Fruit fly (Drosophila melanogaster): ENCODE measurements around the gene CG32485.
A peak's percentile ranks its signal among the peaks of the same experiment; 100 is the strongest.

The CG32485 gene

dm6 chr3L:3074380-3074779, 24.3 kb downstream of the CG32485 start:
- TF ChIP-seq Rel (GFP tag; optimal IDR thresholded peaks at IDR 0.05) (no peak), Rel (tag; optimal IDR thresholded peaks at IDR 0.05) (no peak), woc (GFP tag; optimal IDR thresholded peaks at IDR 0.05) (peak; percentile 61), Myc (optimal IDR thresholded peaks at IDR 0.05) (no peak), psq (GFP tag; optimal IDR thresholded peaks at IDR 0.05) (peak; percentile 2), h (GFP tag; optimal IDR thresholded peaks at IDR 0.05) (peak; percentile 44), brk (GFP tag; optimal IDR thresholded peaks at IDR 0.05) (no peak), Jra (GFP tag; optimal IDR thresholded peaks at IDR 0.05) (no peak), HLH106 (tag; optimal IDR thresholded peaks at IDR 0.05) (peak; percentile 39), jim (GFP tag; optimal IDR thresholded peaks at IDR 0.05) (no peak), ey (GFP tag; optimal IDR thresholded peaks at IDR 0.05) (peak; percentile 29), Hr78 (GFP tag; optimal IDR thresholded peaks at IDR 0.05) (no peak), Vsx2 (GFP tag; optimal IDR thresholded peaks at IDR 0.05; ENCODE audit: partially characterized antibody) (no peak), Abd-B (GFP tag; optimal IDR thresholded peaks at IDR 0.05) (no peak), dl (GFP tag; optimal IDR thresholded peaks at IDR 0.05; ENCODE audit: insufficient read depth in 1 of 2, partially characterized antibody in 2 of 2) (no peak), pan (optimal IDR thresholded peaks at IDR 0.05) (no peak), rgr (GFP tag; optimal IDR thresholded peaks at IDR 0.05) (peak; percentile 1), CrebA (GFP tag; optimal IDR thresholded peaks at IDR 0.05; ENCODE audit: borderline replicate concordance) (no peak), GATAd (GFP tag; optimal IDR thresholded peaks at IDR 0.05) (no peak), Mio (GFP tag; optimal IDR thresholded peaks at IDR 0.05) (no peak), CG9705 (GFP tag; optimal IDR thresholded peaks at IDR 0.05) (no peak), Sp1 (GFP tag; optimal IDR thresholded peaks at IDR 0.05) (peak; percentile 47), dsf (GFP tag; optimal IDR thresholded peaks at IDR 0.05; ENCODE audit: borderline replicate concordance) (no peak), CG32264 (GFP tag; optimal IDR thresholded peaks at IDR 0.05) (no peak), Dfd (GFP tag; optimal IDR thresholded peaks at IDR 0.05) (no peak), foxo (GFP tag; optimal IDR thresholded peaks at IDR 0.05) (peak in 1 of 2 experiments; percentile 45), OdsH (GFP tag; optimal IDR thresholded peaks at IDR 0.05) (peak; percentile 44), Hr83 (GFP tag; optimal IDR thresholded peaks at IDR 0.05; ENCODE audit: poor library complexity, severe bottlenecking) (no peak), sage (GFP tag; optimal IDR thresholded peaks at IDR 0.05) (no peak), tai (GFP tag; optimal IDR thresholded peaks at IDR 0.05) (no peak), sv (GFP tag; optimal IDR thresholded peaks at IDR 0.05) (no peak), lola (GFP tag; optimal IDR thresholded peaks at IDR 0.05) (no peak), br (GFP tag; optimal IDR thresholded peaks at IDR 0.05) (no peak), N (GFP tag; optimal IDR thresholded peaks at IDR 0.05) (no peak), Hnf4 (GFP tag; optimal IDR thresholded peaks at IDR 0.05) (no peak), Dif (GFP tag; optimal IDR thresholded peaks at IDR 0.05; ENCODE audit: partially characterized antibody) (no peak), usp (GFP tag; optimal IDR thresholded peaks at IDR 0.05) (no peak), dmrt93B (GFP tag; optimal IDR thresholded peaks at IDR 0.05) (peak; percentile 41), fru (GFP tag; optimal IDR thresholded peaks at IDR 0.05) (peak; percentile 32)

- no peak for TF ChIP-seq foxo (GFP tag; optimal IDR thresholded peaks at IDR 0.05)
- TF ChIP-seq Jra (GFP tag; optimal IDR thresholded peaks at IDR 0.05): no peak
- no peak for TF ChIP-seq sv (GFP tag; optimal IDR thresholded peaks at IDR 0.05)
- TF ChIP-seq Vsx2 (GFP tag; optimal IDR thresholded peaks at IDR 0.05; ENCODE audit: partially characterized antibody): peak; percentile 70
- TF ChIP-seq pan (optimal IDR thresholded peaks at IDR 0.05): no peak
- TF ChIP-seq Hr83 (GFP tag; optimal IDR thresholded peaks at IDR 0.05; ENCODE audit: poor library complexity, severe bottlenecking): no peak
- peak; percentile 33 for TF ChIP-seq psq (GFP tag; optimal IDR thresholded peaks at IDR 0.05)
- TF ChIP-seq fru (GFP tag; optimal IDR thresholded peaks at IDR 0.05): peak; percentile 37
- TF ChIP-seq HLH106 (tag; optimal IDR thresholded peaks at IDR 0.05): no peak
- TF ChIP-seq Hnf4 (GFP tag; optimal IDR thresholded peaks at IDR 0.05): no peak
- no peak for TF ChIP-seq woc (GFP tag; optimal IDR thresholded peaks at IDR 0.05)
- no peak for TF ChIP-seq Rel (GFP tag; optimal IDR thresholded peaks at IDR 0.05)
- TF ChIP-seq Rel (tag; optimal IDR thresholded peaks at IDR 0.05): no peak
- TF ChIP-seq Mio (GFP tag; optimal IDR thresholded peaks at IDR 0.05): no peak
- TF ChIP-seq brk (GFP tag; optimal IDR thresholded peaks at IDR 0.05): no peak
- no peak for TF ChIP-seq dmrt93B (GFP tag; optimal IDR thresholded peaks at IDR 0.05)
- TF ChIP-seq usp (GFP tag; optimal IDR thresholded peaks at IDR 0.05): no peak
Measured at dm6 chr3L:3074805-3075204, 24.7 kb downstream of the CG32485 start.
